Worm (Caenorhabditis elegans) whole organism, L1 larva: ENCODE results near the gene F31E3.6.

ENCODE experiments used
- C04F5.9 ChIP-seq: sonication (generic microtip); optimal IDR thresholded peaks from 2 replicates; lab custom pipeline; 2016; ENCODE audit warnings: missing genetic modification characterization, missing compliant biosample characterization
- C16A3.4 ChIP-seq: fragments of 150-350 bp; optimal IDR thresholded peaks from 2 replicates; lab custom pipeline; 2014; ENCODE audit warnings: missing biosample characterization, missing genetic modification characterization
- F16B12.6 ChIP-seq: fragments of 150-350 bp; optimal IDR thresholded peaks from 2 replicates; lab custom pipeline; 2014; ENCODE audit warnings: missing biosample characterization, missing genetic modification characterization
- Y116A8C.19 ChIP-seq: sonication (generic microtip); optimal IDR thresholded peaks from 2 replicates; lab custom pipeline; 2016; ENCODE audit warnings: missing compliant biosample characterization, missing genetic modification characterization, borderline replicate concordance
- aha-1 ChIP-seq: fragments of 150-350 bp; optimal IDR thresholded peaks from 2 replicates; lab custom pipeline; 2014; ENCODE audit warnings: missing biosample characterization, missing genetic modification characterization
- ama-1 ChIP-seq: fragments of 150-350 bp; optimal IDR thresholded peaks from 2 replicates; lab custom pipeline; 2014
- blmp-1 ChIP-seq: fragments of 150-350 bp; optimal IDR thresholded peaks from 2 replicates; lab custom pipeline; 2014; ENCODE audit warnings: missing biosample characterization, missing genetic modification characterization
- ceh-63 ChIP-seq: fragments of 200-800 bp; sonication (Bioruptor generic); optimal IDR thresholded peaks from 2 replicates; lab custom pipeline; 2018; ENCODE audit warnings: mild to moderate bottlenecking, missing genetic modification characterization, missing compliant biosample characterization
- ceh-82 ChIP-seq, 3 experiments: fragments of 150-350 bp in 1 of 3; sonication (generic microtip) in 2 of 3; optimal IDR thresholded peaks; 2 replicates each; lab custom pipeline; 2014 to 2017; ENCODE audit warnings: missing biosample characterization in 3 of 3, missing genetic modification characterization in 3 of 3
- dpl-1 ChIP-seq, 3 experiments: fragments of 150-350 bp in 2 of 3; sonication (generic microtip) in 1 of 3; optimal IDR thresholded peaks; 2 replicates each; lab custom pipeline; 2014 to 2017; ENCODE audit warnings: missing biosample characterization in 3 of 3, missing genetic modification characterization in 3 of 3, missing genetic modification reagents in 3 of 3
- dsc-1 ChIP-seq: sonication (generic microtip); optimal IDR thresholded peaks from 2 replicates; lab custom pipeline; 2016; ENCODE audit warnings: mild to moderate bottlenecking, missing genetic modification characterization, missing compliant biosample characterization
- efl-3 ChIP-seq: fragments of 200-800 bp; sonication (Bioruptor generic); optimal IDR thresholded peaks from 2 replicates; lab custom pipeline; 2018; ENCODE audit warnings: mild to moderate bottlenecking, missing genetic modification characterization, missing compliant biosample characterization
- egl-13 ChIP-seq: sonication (generic microtip); optimal IDR thresholded peaks from 2 replicates; lab custom pipeline; 2016; ENCODE audit warnings: missing genotype, missing genetic modification reagents, missing genetic modification characterization, missing compliant biosample characterization
- egl-27 ChIP-seq, 2 experiments: fragments of 150-350 bp in 1 of 2; sonication (generic microtip); optimal IDR thresholded peaks; 3 replicates each; lab custom pipeline; 2017 to 2018; ENCODE audit warnings: missing biosample characterization in 2 of 2, missing genetic modification characterization in 2 of 2, missing genetic modification reagents in 2 of 2
- elt-3 ChIP-seq, 6 experiments: fragments of 150-350 bp in 1 of 6; sonication (generic microtip); optimal IDR thresholded peaks; 2 replicates each; lab custom pipeline; 2017 to 2018; ENCODE audit warnings: missing biosample characterization in 6 of 6, missing genetic modification characterization in 6 of 6, inconsistent platforms in 1 of 6
- ets-5 ChIP-seq: fragments of 200-800 bp; sonication (Bioruptor generic); IDR thresholded peaks from 2 replicates; pipeline ENCODE4 v1.3.6; 2022; ENCODE audit warnings: missing genetic modification characterization, missing compliant biosample characterization
- fkh-10 ChIP-seq: sonication (generic microtip); optimal IDR thresholded peaks from 2 replicates; lab custom pipeline; 2017; ENCODE audit warnings: missing biosample characterization, missing genetic modification reagents, missing genetic modification characterization
- fkh-8 ChIP-seq: sonication (generic microtip); optimal IDR thresholded peaks from 2 replicates; lab custom pipeline; 2016; ENCODE audit warnings: mild to moderate bottlenecking, missing genetic modification characterization, missing compliant biosample characterization
- fos-1 ChIP-seq: fragments of 150-350 bp; optimal IDR thresholded peaks from 2 replicates; lab custom pipeline; 2014; ENCODE audit warnings: missing biosample characterization, missing genetic modification characterization
- grh-1 ChIP-seq: fragments of 200-800 bp; sonication (Bioruptor generic); IDR thresholded peaks from 2 replicates; pipeline ENCODE4 v1.3.6; 2022; ENCODE audit warnings: missing genetic modification reagents, missing genetic modification characterization, missing compliant biosample characterization
- hlh-17 ChIP-seq: fragments of 200-800 bp; sonication (Bioruptor generic); optimal IDR thresholded peaks from 2 replicates; lab custom pipeline; 2018; ENCODE audit warnings: missing genetic modification characterization, mild to moderate bottlenecking, missing compliant biosample characterization, moderate library complexity, borderline replicate concordance
- isw-1 ChIP-seq: fragments of 200-800 bp; sonication (Bioruptor generic); IDR thresholded peaks from 2 replicates; pipeline ENCODE4 v1.3.6; 2022; ENCODE audit warnings: missing genetic modification characterization, missing compliant biosample characterization
- lin-13 ChIP-seq: fragments of 150-350 bp; optimal IDR thresholded peaks from 2 replicates; lab custom pipeline; 2014; ENCODE audit warnings: missing biosample characterization, missing genetic modification reagents, missing genetic modification characterization
- lin-15B ChIP-seq: fragments of 150-350 bp; sonication (generic microtip); optimal IDR thresholded peaks from 3 replicates; lab custom pipeline; 2014; ENCODE audit warnings: missing biosample characterization, missing genetic modification characterization
- lin-35 ChIP-seq, 2 experiments: fragments of 150-350 bp; optimal IDR thresholded peaks; 2 replicates each; lab custom pipeline; 2014; ENCODE audit warnings: missing biosample characterization in 2 of 2, missing genetic modification characterization in 2 of 2, missing genetic modification reagents in 2 of 2
- lsy-2 ChIP-seq, 2 experiments: fragments of 150-350 bp; optimal IDR thresholded peaks; 2 replicates each; lab custom pipeline; 2014; ENCODE audit warnings: missing biosample characterization in 2 of 2, missing genetic modification characterization in 2 of 2
- mdl-1 ChIP-seq, 2 experiments: fragments of 150-350 bp; optimal IDR thresholded peaks; 2 replicates each; lab custom pipeline; 2014 to 2017; ENCODE audit warnings: missing biosample characterization in 2 of 2, missing genetic modification characterization in 2 of 2, inconsistent platforms in 1 of 2
- mep-1 ChIP-seq: fragments of 150-350 bp; optimal IDR thresholded peaks from 2 replicates; lab custom pipeline; 2014; ENCODE audit warnings: missing biosample characterization, missing genetic modification characterization
- nhr-28 ChIP-seq: fragments of 150-350 bp; optimal IDR thresholded peaks from 2 replicates; lab custom pipeline; 2014; ENCODE audit warnings: missing biosample characterization, missing genetic modification characterization
- nhr-71 ChIP-seq: sonication (generic microtip); optimal IDR thresholded peaks from 2 replicates; lab custom pipeline; 2016; ENCODE audit warnings: mild to moderate bottlenecking, missing genetic modification characterization, moderate library complexity, missing compliant biosample characterization
- nhr-77 ChIP-seq: fragments of 150-350 bp; optimal IDR thresholded peaks from 2 replicates; lab custom pipeline; 2014; ENCODE audit warnings: missing biosample characterization, missing genetic modification characterization
- nhr-84 ChIP-seq: sonication (generic microtip); optimal IDR thresholded peaks from 2 replicates; lab custom pipeline; 2017; ENCODE audit warnings: missing biosample characterization, missing genetic modification characterization
- nhr-85 ChIP-seq: sonication (generic microtip); peaks from one replicate; lab custom pipeline; 2016; ENCODE audit warnings: missing genetic modification characterization, inconsistent platforms, missing compliant biosample characterization
- nhr-90 ChIP-seq: sonication (generic microtip); optimal IDR thresholded peaks from 2 replicates; lab custom pipeline; 2016; ENCODE audit warnings: mild to moderate bottlenecking, missing genetic modification characterization, missing compliant biosample characterization; ENCODE audit not compliant: poor library complexity
- pax-3 ChIP-seq: fragments of 200-800 bp; sonication (Bioruptor generic); optimal IDR thresholded peaks from 2 replicates; lab custom pipeline; 2018; ENCODE audit warnings: mild to moderate bottlenecking, missing genetic modification characterization, moderate library complexity, missing compliant biosample characterization
- pqm-1 ChIP-seq: sonication (generic microtip); optimal IDR thresholded peaks from 3 replicates; lab custom pipeline; 2017; ENCODE audit warnings: missing biosample characterization, missing genetic modification characterization
- skn-1 ChIP-seq: fragments of 150-350 bp; optimal IDR thresholded peaks from 2 replicates; lab custom pipeline; 2014; ENCODE audit warnings: missing biosample characterization, missing genetic modification characterization
- snpc-4 ChIP-seq: fragments of 150-350 bp; optimal IDR thresholded peaks from 2 replicates; lab custom pipeline; 2014; ENCODE audit warnings: missing biosample characterization, missing genetic modification characterization
- snu-23 ChIP-seq: sonication (generic microtip); optimal IDR thresholded peaks from 2 replicates; lab custom pipeline; 2016; ENCODE audit warnings: missing genetic modification characterization, missing compliant biosample characterization
- sptf-1 ChIP-seq: fragments of 150-350 bp; optimal IDR thresholded peaks from 2 replicates; lab custom pipeline; 2014; ENCODE audit warnings: missing biosample characterization, missing genetic modification characterization
- swsn-7 ChIP-seq: sonication (generic microtip); optimal IDR thresholded peaks from 2 replicates; lab custom pipeline; 2016; ENCODE audit warnings: missing genetic modification characterization, missing compliant biosample characterization
- tbx-2 ChIP-seq: sonication (generic microtip); optimal IDR thresholded peaks from 2 replicates; lab custom pipeline; 2016; ENCODE audit warnings: missing genetic modification characterization, missing compliant biosample characterization
- unc-130 ChIP-seq: fragments of 150-350 bp; optimal IDR thresholded peaks from 2 replicates; lab custom pipeline; 2017; ENCODE audit warnings: missing biosample characterization, missing genetic modification characterization, inconsistent platforms
- unc-86 ChIP-seq: sonication (generic microtip); optimal IDR thresholded peaks from 2 replicates; lab custom pipeline; 2016; ENCODE audit warnings: missing genetic modification characterization, missing compliant biosample characterization
- unc-98 ChIP-seq: fragments of 200-800 bp; sonication (Bioruptor generic); IDR thresholded peaks from 2 replicates; pipeline ENCODE4 v1.3.6; 2022; ENCODE audit warnings: missing genetic modification characterization, missing compliant biosample characterization
- zip-4 ChIP-seq: fragments of 200-800 bp; sonication (Bioruptor generic); optimal IDR thresholded peaks from 2 replicates; lab custom pipeline; 2018; ENCODE audit warnings: mild to moderate bottlenecking, missing genetic modification characterization, moderate library complexity, missing compliant biosample characterization
- ztf-11 ChIP-seq, 2 experiments: sonication (generic microtip); optimal IDR thresholded peaks; 2 replicates each; lab custom pipeline; 2016 to 2017; ENCODE audit warnings: missing genetic modification characterization in 2 of 2, missing biosample characterization in 1 of 2, missing compliant biosample characterization in 1 of 2
- ztf-4 ChIP-seq: fragments of 150-350 bp; optimal IDR thresholded peaks from 2 replicates; lab custom pipeline; 2014; ENCODE audit warnings: missing biosample characterization, missing genetic modification characterization

F31E3.6 gene

ce11 chrIII:6973682-6974081 lies 8.2 kb upstream of the F31E3.6 start, which contains the start of gene F31E3.2:
TSS of gene F31E3.2 (plus strand) at chrIII:6973982.
- TF ChIP-seq lsy-2 (tag; optimal IDR thresholded peaks at IDR 0.05; lab: Kevin White, UChicago) (peak in 1 of 2 experiments; percentile 9), aha-1 (tag; lab: Kevin White, UChicago) (no peak), unc-86 (tag; lab: Kevin White, UChicago) (no peak), lin-15B (tag; lab: Kevin White, UChicago) (no peak), lin-13 (GFP tag; lab: Kevin White, UChicago) (no peak), fos-1 (tag; lab: Kevin White, UChicago) (no peak)

ce11 chrIII:6974952-6975351 lies 6.9 kb upstream of the F31E3.6 start:
- TF ChIP-seq blmp-1 (tag; lab: Kevin White, UChicago) (no peak), efl-3 (GFP tag; lab: Kevin White, UChicago) (no peak), pqm-1 (tag; lab: Kevin White, UChicago) (no peak), ama-1 (lab: Kevin White, UChicago) (no peak), pax-3 (tag; lab: Kevin White, UChicago) (no peak), Y116A8C.19 (tag; lab: Kevin White, UChicago) (no peak)

ce11 chrIII:6978875-6979274 lies 3.0 kb upstream of the F31E3.6 start:
- TF ChIP-seq fkh-8 (tag; lab: Kevin White, UChicago), result no peak
- TF ChIP-seq mep-1 (tag; lab: Kevin White, UChicago), result peak; percentile 88
- TF ChIP-seq dsc-1, result peak; percentile 78
- TF ChIP-seq nhr-71 (tag; lab: Kevin White, UChicago), result peak; percentile 80
- peak; percentile 3 for TF ChIP-seq skn-1 (tag; lab: Kevin White, UChicago)
- peak; percentile 55 to 58 (median 55) for TF ChIP-seq dpl-1 (GFP tag; optimal IDR thresholded peaks at IDR 0.05; lab: Kevin White, UChicago)
- TF ChIP-seq blmp-1 (tag; lab: Kevin White, UChicago), result peak; percentile 92
- peak; percentile 87 for TF ChIP-seq snu-23 (GFP tag; lab: Kevin White, UChicago)
- peak; percentile 60 for TF ChIP-seq swsn-7
- TF ChIP-seq lin-35 (GFP tag; optimal IDR thresholded peaks at IDR 0.05; lab: Kevin White, UChicago), result peak; percentile 43 to 72
- peak in 1 of 2 experiments; percentile 35 for TF ChIP-seq mdl-1 (tag; optimal IDR thresholded peaks at IDR 0.05; lab: Kevin White, UChicago)
- no peak for TF ChIP-seq sptf-1 (tag; lab: Kevin White, UChicago)
- TF ChIP-seq ztf-4 (tag; lab: Kevin White, UChicago), result peak; percentile 47
- TF ChIP-seq unc-130 (tag; lab: Kevin White, UChicago), result peak; percentile 75
- TF ChIP-seq egl-27 (tag; optimal IDR thresholded peaks at IDR 0.05; lab: Kevin White, UChicago), result peak in 1 of 2 experiments; percentile 0
- TF ChIP-seq unc-98, result no peak
- peak; percentile 47 for TF ChIP-seq nhr-77 (tag; lab: Kevin White, UChicago)
- TF ChIP-seq tbx-2, result peak; percentile 79
- TF ChIP-seq lsy-2 (tag; optimal IDR thresholded peaks at IDR 0.05; lab: Kevin White, UChicago), result peak; percentile 79 to 94
- TF ChIP-seq efl-3 (GFP tag; lab: Kevin White, UChicago), result no peak
- TF ChIP-seq F16B12.6 (tag; lab: Kevin White, UChicago), result no peak
- no peak for TF ChIP-seq nhr-28
- no peak for TF ChIP-seq ets-5
- TF ChIP-seq snpc-4 (tag; lab: Kevin White, UChicago), result peak; percentile 31
- TF ChIP-seq egl-13 (tag; lab: Kevin White, UChicago), result no peak
- TF ChIP-seq unc-86 (tag; lab: Kevin White, UChicago), result peak; percentile 24
- no peak for TF ChIP-seq ceh-63 (GFP tag; lab: Kevin White, UChicago)
- TF ChIP-seq nhr-85 (tag; lab: Kevin White, UChicago), result peak; percentile 92
- TF ChIP-seq elt-3 (tag; optimal IDR thresholded peaks at IDR 0.05; lab: Kevin White, UChicago), result peak in 2 of 6 experiments; percentile 17 to 65
- no peak for TF ChIP-seq lin-15B (tag; lab: Kevin White, UChicago)
- TF ChIP-seq isw-1 (GFP tag; lab: Robert Waterston, UW), result no peak
- peak in 1 of 2 experiments; percentile 58 for TF ChIP-seq ztf-11 (tag; optimal IDR thresholded peaks at IDR 0.05; lab: Kevin White, UChicago)
- peak; percentile 96 for TF ChIP-seq C04F5.9 (tag; lab: Kevin White, UChicago)
- peak; percentile 69 for TF ChIP-seq lin-13 (GFP tag; lab: Kevin White, UChicago)
- TF ChIP-seq hlh-17 (GFP tag; lab: Kevin White, UChicago), result no peak
- TF ChIP-seq grh-1 (GFP tag; lab: Robert Waterston, UW), result no peak
- TF ChIP-seq nhr-84 (tag; lab: Kevin White, UChicago), result no peak
- no peak for TF ChIP-seq zip-4
- no peak for TF ChIP-seq fkh-10 (GFP tag; lab: Kevin White, UChicago)
- peak in 1 of 3 experiments; percentile 32 for TF ChIP-seq ceh-82 (tag; optimal IDR thresholded peaks at IDR 0.05; lab: Kevin White, UChicago)
- TF ChIP-seq nhr-90 (tag; lab: Kevin White, UChicago), result peak; percentile 43
- peak; percentile 78 for TF ChIP-seq C16A3.4 (tag; lab: Kevin White, UChicago)
